Worm (Caenorhabditis elegans) whole organism, early embryonic: ENCODE data around the gene C05G5.7.

Source experiments
- B0310.2 ChIP-seq: sonication (generic microtip); optimal IDR thresholded peaks from 2 replicates; lab custom pipeline; 2016; ENCODE audit warnings: mild to moderate bottlenecking, missing genetic modification characterization, missing compliant biosample characterization
- F13C5.2 ChIP-seq: sonication (generic microtip); optimal IDR thresholded peaks from 2 replicates; lab custom pipeline; 2017; ENCODE audit warnings: mild to moderate bottlenecking, missing genetic modification characterization, inconsistent platforms, missing compliant biosample characterization
- aly-1 ChIP-seq: sonication (generic microtip); optimal IDR thresholded peaks from 2 replicates; lab custom pipeline; 2016; ENCODE audit warnings: missing genetic modification characterization, missing compliant biosample characterization
- ama-1 ChIP-seq: fragments of 150-350 bp; optimal IDR thresholded peaks from 2 replicates; lab custom pipeline; 2014
- ceh-13 ChIP-seq: fragments of 200-800 bp; sonication (Bioruptor generic); optimal IDR thresholded peaks from 2 replicates; lab custom pipeline; 2018; ENCODE audit warnings: mild to moderate bottlenecking, missing genetic modification characterization, missing compliant biosample characterization
- ceh-36 ChIP-seq: sonication (generic microtip); optimal IDR thresholded peaks from 2 replicates; lab custom pipeline; 2016; ENCODE audit warnings: missing genetic modification characterization, inconsistent platforms, missing compliant biosample characterization
- ets-7 ChIP-seq: sonication (generic microtip); optimal IDR thresholded peaks from 2 replicates; lab custom pipeline; 2016; ENCODE audit warnings: missing genotype, missing genetic modification characterization, missing compliant biosample characterization
- flt-1 ChIP-seq: fragments of 200-800 bp; sonication (Bioruptor generic); IDR thresholded peaks from 2 replicates; pipeline ENCODE4 v1.3.6; 2022; ENCODE audit warnings: missing genetic modification characterization, missing compliant biosample characterization
- hmbx-1 ChIP-seq: sonication (generic microtip); optimal IDR thresholded peaks from 2 replicates; lab custom pipeline; 2016; ENCODE audit warnings: mild to moderate bottlenecking, missing genetic modification characterization, missing compliant biosample characterization
- hmg-4 ChIP-seq: fragments of 200-800 bp; sonication (Bioruptor generic); optimal IDR thresholded peaks from 2 replicates; lab custom pipeline; 2018; ENCODE audit warnings: mild to moderate bottlenecking, missing genetic modification characterization, missing compliant biosample characterization
- hnd-1 ChIP-seq: sonication (generic microtip); optimal IDR thresholded peaks from 2 replicates; lab custom pipeline; 2016; ENCODE audit warnings: missing genetic modification characterization, missing compliant biosample characterization
- pes-1 ChIP-seq: fragments of 200-800 bp; sonication (Bioruptor generic); IDR thresholded peaks from 2 replicates; pipeline ENCODE4 v1.3.6; 2022; ENCODE audit warnings: missing genetic modification reagents, missing genetic modification characterization, missing compliant biosample characterization
- scrt-1 ChIP-seq: fragments of 200-800 bp; sonication (Bioruptor generic); IDR thresholded peaks from 2 replicates; pipeline ENCODE4 v1.3.6; 2022; ENCODE audit warnings: missing genetic modification characterization, missing compliant biosample characterization
- sea-1 ChIP-seq: fragments of 200-800 bp; sonication (Bioruptor generic); conservative IDR thresholded peaks from 2 replicates; pipeline ENCODE4 v1.3.6; 2022; ENCODE audit warnings: missing genetic modification characterization, missing compliant biosample characterization
- tbx-11 ChIP-seq: fragments of 200-800 bp; sonication (Bioruptor generic); IDR thresholded peaks from 2 replicates; pipeline ENCODE4 v1.3.6; 2022; ENCODE audit warnings: missing genetic modification characterization, missing compliant biosample characterization
- tbx-37 ChIP-seq: fragments of 200-800 bp; sonication (Bioruptor generic); conservative IDR thresholded peaks from 2 replicates; pipeline ENCODE4 v1.3.6; 2022; ENCODE audit warnings: missing genetic modification reagents, missing genetic modification characterization, missing compliant biosample characterization
- tra-4 ChIP-seq: sonication (generic microtip); optimal IDR thresholded peaks from 2 replicates; lab custom pipeline; 2017; ENCODE audit warnings: missing genetic modification characterization, missing compliant biosample characterization

The C05G5.7 gene

ce11 chrX:14704933-14705332 lies 38.6 kb downstream of the C05G5.7 start:
- TF ChIP-seq tra-4 (tag; lab: Kevin White, UChicago): no peak
- no peak for TF ChIP-seq ceh-36 (tag; lab: Kevin White, UChicago)
- no peak for TF ChIP-seq hmbx-1
- TF ChIP-seq scrt-1: no peak
- no peak for TF ChIP-seq tbx-11 (GFP tag; lab: Robert Waterston, UW)
- TF ChIP-seq ama-1 (lab: Kevin White, UChicago): no peak
- TF ChIP-seq hmg-4 (GFP tag; lab: Kevin White, UChicago): no peak
- TF ChIP-seq aly-1 (tag; lab: Kevin White, UChicago): no peak
- TF ChIP-seq F13C5.2 (tag; lab: Kevin White, UChicago): no peak
- TF ChIP-seq flt-1 (GFP tag; lab: Robert Waterston, UW): no peak

- no peak for TF ChIP-seq ama-1 (lab: Kevin White, UChicago)
- no peak for TF ChIP-seq scrt-1
- peak; percentile 22 for TF ChIP-seq hmg-4 (GFP tag; lab: Kevin White, UChicago)
Observed at ce11 chrX:14701490-14701889, 42.1 kb downstream of the C05G5.7 start, which contains the start of gene F40E10.5. TSS of gene F40E10.5 (plus strand) at chrX:14701790.

- TF ChIP-seq B0310.2 (tag; lab: Kevin White, UChicago): no peak
- TF ChIP-seq hnd-1 (tag; lab: Kevin White, UChicago): no peak
- no peak for TF ChIP-seq ets-7 (tag; lab: Kevin White, UChicago)
- TF ChIP-seq hmg-4 (GFP tag; lab: Kevin White, UChicago): no peak
- no peak for TF ChIP-seq F13C5.2 (tag; lab: Kevin White, UChicago)
- no peak for TF ChIP-seq flt-1 (GFP tag; lab: Robert Waterston, UW)
- no peak for TF ChIP-seq tbx-37 (GFP tag; lab: Robert Waterston, UW)
- no peak for TF ChIP-seq tbx-11 (GFP tag; lab: Robert Waterston, UW)
- no peak for TF ChIP-seq pes-1
- no peak for TF ChIP-seq aly-1 (tag; lab: Kevin White, UChicago)
- TF ChIP-seq scrt-1: no peak
- no peak for TF ChIP-seq ama-1 (lab: Kevin White, UChicago)
- no peak for TF ChIP-seq hmbx-1
- TF ChIP-seq ceh-36 (tag; lab: Kevin White, UChicago): no peak
Observed at ce11 chrX:14699866-14700265, 43.7 kb downstream of the C05G5.7 start, which contains the start of gene hch-1. TSS of gene hch-1 (minus strand) at chrX:14699977.

- TF ChIP-seq pes-1 (no peak), F13C5.2 (tag; lab: Kevin White, UChicago) (no peak), ceh-36 (tag; lab: Kevin White, UChicago) (no peak), ets-7 (tag; lab: Kevin White, UChicago) (no peak), tbx-37 (GFP tag; lab: Robert Waterston, UW) (no peak), tra-4 (tag; lab: Kevin White, UChicago) (no peak), sea-1 (GFP tag; lab: Robert Waterston, UW) (no peak), hmbx-1 (no peak), ama-1 (lab: Kevin White, UChicago) (no peak), B0310.2 (tag; lab: Kevin White, UChicago) (no peak), flt-1 (GFP tag; lab: Robert Waterston, UW) (no peak), aly-1 (tag; lab: Kevin White, UChicago) (no peak)
Observed at ce11 chrX:14695892-14696291, 47.7 kb downstream of the C05G5.7 start.

- TF ChIP-seq ama-1 (lab: Kevin White, UChicago) (no peak), hmbx-1 (no peak), ceh-13 (GFP tag; lab: Kevin White, UChicago) (no peak), ets-7 (tag; lab: Kevin White, UChicago) (no peak), flt-1 (GFP tag; lab: Robert Waterston, UW) (no peak), B0310.2 (tag; lab: Kevin White, UChicago) (no peak), tra-4 (tag; lab: Kevin White, UChicago) (no peak), tbx-11 (GFP tag; lab: Robert Waterston, UW) (no peak), tbx-37 (GFP tag; lab: Robert Waterston, UW) (no peak), pes-1 (no peak), hnd-1 (tag; lab: Kevin White, UChicago) (no peak), F13C5.2 (tag; lab: Kevin White, UChicago) (no peak), sea-1 (GFP tag; lab: Robert Waterston, UW) (no peak)
Observed at ce11 chrX:14694633-14695177, 48.9 kb downstream of the C05G5.7 start.
